Worm (Caenorhabditis elegans) whole organism, L3 larva: Measurements from ENCODE around the gene ccdc-55.

Experiments
- R02D3.7 ChIP-seq: fragments of 150-350 bp; optimal IDR thresholded peaks from 2 replicates; lab custom pipeline; 2014; ENCODE audit warnings: missing biosample characterization, missing genetic modification characterization
- ZK546.5 ChIP-seq: sonication (generic microtip); optimal IDR thresholded peaks from 2 replicates; lab custom pipeline; 2017; ENCODE audit warnings: missing biosample characterization, missing genetic modification characterization
- aly-2 ChIP-seq: fragments of 150-350 bp; optimal IDR thresholded peaks from 2 replicates; lab custom pipeline; 2014; ENCODE audit warnings: missing biosample characterization, missing genetic modification characterization
- ama-1 ChIP-seq: fragments of 150-350 bp; optimal IDR thresholded peaks from 2 replicates; lab custom pipeline; 2018
- ceh-16 ChIP-seq: sonication (generic microtip); optimal IDR thresholded peaks from 2 replicates; lab custom pipeline; 2017; ENCODE audit warnings: missing biosample characterization, missing genetic modification characterization
- ceh-28 ChIP-seq: fragments of 150-350 bp; optimal IDR thresholded peaks from 2 replicates; lab custom pipeline; 2014; ENCODE audit warnings: missing biosample characterization, missing genetic modification reagents, missing genetic modification characterization
- ceh-82 ChIP-seq: fragments of 150-350 bp; optimal IDR thresholded peaks from 2 replicates; lab custom pipeline; 2014; ENCODE audit warnings: missing biosample characterization, missing genetic modification characterization
- ceh-9 ChIP-seq: sonication (generic microtip); optimal IDR thresholded peaks from 2 replicates; lab custom pipeline; 2018; ENCODE audit warnings: missing biosample characterization, missing genetic modification characterization
- egl-5 ChIP-seq: fragments of 150-350 bp; optimal IDR thresholded peaks from 2 replicates; lab custom pipeline; 2017; ENCODE audit warnings: missing biosample characterization, missing genetic modification reagents, missing genetic modification characterization, inconsistent platforms
- elt-2 ChIP-seq: sonication (generic microtip); optimal IDR thresholded peaks from 2 replicates; lab custom pipeline; 2016; ENCODE audit warnings: missing genetic modification reagents, mild to moderate bottlenecking, missing genetic modification characterization, missing compliant biosample characterization
- elt-3 ChIP-seq, 3 experiments: fragments of 150-350 bp in 1 of 3; sonication (generic microtip) in 2 of 3; optimal IDR thresholded peaks; 2 replicates in 2 of 3; 4 replicates in 1 of 3; lab custom pipeline; 2014 to 2017; ENCODE audit warnings: missing biosample characterization in 3 of 3, missing genetic modification characterization in 3 of 3
- eor-1 ChIP-seq, 2 experiments: fragments of 150-350 bp; optimal IDR thresholded peaks; 2 replicates each; lab custom pipeline; 2014 to 2018; ENCODE audit warnings: missing biosample characterization in 2 of 2, missing genetic modification characterization in 2 of 2
- fkh-10 ChIP-seq: sonication (generic microtip); optimal IDR thresholded peaks from 2 replicates; lab custom pipeline; 2017; ENCODE audit warnings: missing biosample characterization, missing genetic modification reagents, missing genetic modification characterization
- fkh-2 ChIP-seq: fragments of 150-350 bp; optimal IDR thresholded peaks from 2 replicates; lab custom pipeline; 2014; ENCODE audit warnings: missing biosample characterization, missing genetic modification reagents, missing genetic modification characterization
- hmg-11 ChIP-seq: sonication (generic microtip); optimal IDR thresholded peaks from 2 replicates; lab custom pipeline; 2016; ENCODE audit warnings: missing genetic modification characterization, missing compliant biosample characterization
- lin-39 ChIP-seq: fragments of 150-350 bp; optimal IDR thresholded peaks from 2 replicates; lab custom pipeline; 2018; ENCODE audit warnings: missing biosample characterization, missing genetic modification reagents, missing genetic modification characterization
- mml-1 ChIP-seq: fragments of 150-350 bp; sonication (generic microtip); optimal IDR thresholded peaks from 3 replicates; lab custom pipeline; 2014; ENCODE audit warnings: missing biosample characterization, missing genetic modification characterization
- nfya-1 ChIP-seq: sonication (generic microtip); optimal IDR thresholded peaks from 2 replicates; lab custom pipeline; 2017; ENCODE audit warnings: missing genetic modification characterization, mild to moderate bottlenecking, missing compliant biosample characterization, antibody characterized with exemption, moderate library complexity; ENCODE audit not compliant: insufficient read depth
- nhr-11 ChIP-seq: fragments of 150-350 bp; optimal IDR thresholded peaks from 2 replicates; lab custom pipeline; 2014; ENCODE audit warnings: missing biosample characterization, missing genetic modification characterization
- nhr-23 ChIP-seq: fragments of 150-350 bp; optimal IDR thresholded peaks from 2 replicates; lab custom pipeline; 2014; ENCODE audit warnings: missing biosample characterization, missing genetic modification reagents, missing genetic modification characterization
- nhr-237 ChIP-seq: fragments of 150-350 bp; optimal IDR thresholded peaks from 2 replicates; lab custom pipeline; 2014; ENCODE audit warnings: missing biosample characterization, missing genetic modification characterization
- nhr-28 ChIP-seq: fragments of 150-350 bp; optimal IDR thresholded peaks from 2 replicates; lab custom pipeline; 2014; ENCODE audit warnings: missing biosample characterization, missing genetic modification characterization
- nhr-43 ChIP-seq: sonication (generic microtip); optimal IDR thresholded peaks from 2 replicates; lab custom pipeline; 2016; ENCODE audit warnings: mild to moderate bottlenecking, missing genetic modification characterization, missing compliant biosample characterization; ENCODE audit not compliant: poor library complexity, severe bottlenecking
- nhr-67 ChIP-seq: fragments of 150-350 bp; optimal IDR thresholded peaks from 2 replicates; lab custom pipeline; 2014; ENCODE audit warnings: missing biosample characterization, missing genetic modification characterization
- nhr-76 ChIP-seq: fragments of 150-350 bp; sonication (generic microtip); optimal IDR thresholded peaks from 5 replicates; lab custom pipeline; 2014; ENCODE audit warnings: missing biosample characterization, missing genetic modification characterization
- pha-4 ChIP-seq: fragments of 150-350 bp; optimal IDR thresholded peaks from 2 replicates; lab custom pipeline; 2014; ENCODE audit warnings: missing biosample characterization, missing genetic modification reagents, missing genetic modification characterization
- pqm-1 ChIP-seq: fragments of 150-350 bp; optimal IDR thresholded peaks from 2 replicates; lab custom pipeline; 2017; ENCODE audit warnings: missing biosample characterization, missing genetic modification characterization, inconsistent platforms
- sea-2 ChIP-seq: fragments of 150-350 bp; sonication (generic microtip); optimal IDR thresholded peaks from 4 replicates; lab custom pipeline; 2014; ENCODE audit warnings: missing biosample characterization, missing genetic modification reagents, missing genetic modification characterization
- skn-1 ChIP-seq: fragments of 150-350 bp; optimal IDR thresholded peaks from 2 replicates; lab custom pipeline; 2014; ENCODE audit warnings: missing biosample characterization, missing genetic modification characterization
- snpc-4 ChIP-seq: fragments of 150-350 bp; optimal IDR thresholded peaks from 2 replicates; lab custom pipeline; 2014; ENCODE audit warnings: missing biosample characterization, missing genetic modification characterization
- ztf-11 ChIP-seq: fragments of 150-350 bp; optimal IDR thresholded peaks from 2 replicates; lab custom pipeline; 2014; ENCODE audit warnings: missing biosample characterization, missing genetic modification characterization
- ztf-4 ChIP-seq: fragments of 150-350 bp; optimal IDR thresholded peaks from 2 replicates; lab custom pipeline; 2014; ENCODE audit warnings: missing biosample characterization, missing genetic modification characterization

ccdc-55 gene

ce11 chrIII:4164071-4164470 is 4.5 kb downstream of the ccdc-55 start, which contains the start of gene C16C10.8:
Gene C16C10.8, minus strand, starts transcription at chrIII:4164171.
- TF ChIP-seq nhr-76 (tag; lab: Kevin White, UChicago) (no peak), elt-2 (tag; lab: Kevin White, UChicago) (no peak), snpc-4 (no peak), pqm-1 (tag; lab: Kevin White, UChicago) (no peak), lin-39 (tag; lab: Kevin White, UChicago) (no peak), ama-1 (lab: Kevin White, UChicago) (no peak), ztf-4 (tag; lab: Kevin White, UChicago) (no peak), R02D3.7 (tag; lab: Kevin White, UChicago) (no peak), nhr-237 (tag; lab: Kevin White, UChicago) (no peak), hmg-11 (no peak), ZK546.5 (tag; lab: Kevin White, UChicago) (no peak), fkh-10 (GFP tag; lab: Kevin White, UChicago) (no peak)

- TF ChIP-seq ceh-9 (tag; lab: Kevin White, UChicago) = no peak
- no peak for TF ChIP-seq eor-1 (tag; optimal IDR thresholded peaks at IDR 0.05; lab: Kevin White, UChicago)
- TF ChIP-seq ceh-82 = no peak
- TF ChIP-seq ceh-28 (tag; lab: Kevin White, UChicago) = no peak
- TF ChIP-seq nhr-28 (tag; lab: Kevin White, UChicago) = no peak
- TF ChIP-seq sea-2 = no peak
- TF ChIP-seq ZK546.5 (tag; lab: Kevin White, UChicago) = no peak
- no peak for TF ChIP-seq elt-2 (tag; lab: Kevin White, UChicago)
- no peak for TF ChIP-seq ztf-11 (tag; lab: Kevin White, UChicago)
- no peak for TF ChIP-seq nhr-237 (tag; lab: Kevin White, UChicago)
- no peak for TF ChIP-seq fkh-2 (tag; lab: Kevin White, UChicago)
- TF ChIP-seq nfya-1 (tag; lab: Kevin White, UChicago) = no peak
- TF ChIP-seq nhr-67 = no peak
- TF ChIP-seq R02D3.7 (tag; lab: Kevin White, UChicago) = no peak
- TF ChIP-seq, all 47 proteins: peak for 0
Observed at ce11 chrIII:4160937-4161336, 7.6 kb downstream of the ccdc-55 start, which contains the start of gene C01G12.16. Gene C01G12.16, plus strand, starts transcription at chrIII:4161237.

ce11 chrIII:4157298-4157697 is 11.3 kb downstream of the ccdc-55 start, which contains the start of gene C16C10.9:
Gene C16C10.9, minus strand, starts transcription at chrIII:4157398.
- TF ChIP-seq ZK546.5 (tag; lab: Kevin White, UChicago) (no peak), aly-2 (no peak), skn-1 (tag; lab: Kevin White, UChicago) (no peak), elt-2 (tag; lab: Kevin White, UChicago) (no peak), mml-1 (no peak), ceh-16 (tag; lab: Kevin White, UChicago) (no peak)

- TF ChIP-seq elt-3 (tag; optimal IDR thresholded peaks at IDR 0.05; lab: Kevin White, UChicago) (no peak), egl-5 (no peak), nhr-67 (no peak), nfya-1 (tag; lab: Kevin White, UChicago) (no peak), nhr-23 (tag; lab: Kevin White, UChicago) (no peak), ztf-11 (tag; lab: Kevin White, UChicago) (no peak), ama-1 (lab: Kevin White, UChicago) (no peak), nhr-11 (tag; lab: Kevin White, UChicago) (no peak), pha-4 (no peak), fkh-10 (GFP tag; lab: Kevin White, UChicago) (no peak), ZK546.5 (tag; lab: Kevin White, UChicago) (no peak), mml-1 (no peak)
- TF ChIP-seq, all 47 proteins: peak for 0
Observed at ce11 chrIII:4153299-4153698, 15.3 kb downstream of the ccdc-55 start, which contains the start of gene glod-4. Gene glod-4, plus strand, starts transcription at chrIII:4153599.

- TF ChIP-seq mml-1 (no peak), nhr-43 (tag; lab: Kevin White, UChicago) (no peak), elt-3 (tag; optimal IDR thresholded peaks at IDR 0.05; lab: Kevin White, UChicago) (no peak), ama-1 (lab: Kevin White, UChicago) (peak; percentile 68), skn-1 (tag; lab: Kevin White, UChicago) (no peak), nhr-23 (tag; lab: Kevin White, UChicago) (no peak)
Observed at ce11 chrIII:4152828-4153227, 15.7 kb downstream of the ccdc-55 start.
